Worm (Caenorhabditis elegans) whole organism, midembryonic: ENCODE measurements around the gene pigg-1.

Source experiments
- flt-1 ChIP-seq: fragments of 200-800 bp; sonication (Bioruptor generic); IDR thresholded peaks from 2 replicates; pipeline ENCODE4 v1.3.6; 2022; ENCODE audit warnings: missing genetic modification characterization, missing compliant biosample characterization
- klf-2 ChIP-seq: fragments of 200-800 bp; sonication (Bioruptor generic); conservative IDR thresholded peaks from 2 replicates; pipeline ENCODE4 v1.3.6; 2022; ENCODE audit warnings: missing genetic modification reagents, missing genetic modification characterization, missing compliant biosample characterization
- med-1 ChIP-seq: sonication (generic microtip); optimal IDR thresholded peaks from 2 replicates; lab custom pipeline; 2017; ENCODE audit warnings: missing genetic modification characterization, mild to moderate bottlenecking, missing compliant biosample characterization, antibody characterized with exemption, missing genetic modification reagents; ENCODE audit not compliant: insufficient read depth
- ref-1 ChIP-seq: fragments of 200-800 bp; sonication (Bioruptor generic); conservative IDR thresholded peaks from 2 replicates; pipeline ENCODE4 v1.3.6; 2022; ENCODE audit warnings: missing genetic modification reagents, missing genetic modification characterization, missing compliant biosample characterization
- ztf-23 ChIP-seq: fragments of 200-800 bp; sonication (Bioruptor generic); IDR thresholded peaks from 2 replicates; pipeline ENCODE4 v1.3.6; 2022; ENCODE audit warnings: missing genetic modification reagents, missing genetic modification characterization, missing compliant biosample characterization

ce11 chrII:8606549-8606948, 6.5 kb upstream of the pigg-1 start, which contains the start of gene F28C6.8:
- no peak for TF ChIP-seq med-1
- no peak for TF ChIP-seq ztf-23 (GFP tag; lab: Robert Waterston, UW)
- no peak for TF ChIP-seq ref-1 (GFP tag; lab: Robert Waterston, UW)
- TF ChIP-seq flt-1 (GFP tag; lab: Robert Waterston, UW) = no peak
- no peak for TF ChIP-seq klf-2
